Worm (Caenorhabditis elegans) whole organism, L2 larva: Measurements from ENCODE around the gene mrpl-42.

Source experiments
- R02D3.7 ChIP-seq: fragments of 150-350 bp; optimal IDR thresholded peaks from 2 replicates; lab custom pipeline; 2014; ENCODE audit warnings: missing biosample characterization, missing genetic modification characterization
- Y55F3AM.14 ChIP-seq: fragments of 200-800 bp; sonication (Bioruptor generic); optimal IDR thresholded peaks from 2 replicates; lab custom pipeline; 2018; ENCODE audit warnings: mild to moderate bottlenecking, missing genetic modification characterization, missing compliant biosample characterization
- ZK546.5 ChIP-seq: sonication (generic microtip); optimal IDR thresholded peaks from 2 replicates; lab custom pipeline; 2017; ENCODE audit warnings: missing biosample characterization, missing genetic modification characterization
- alr-1 ChIP-seq: fragments of 150-350 bp; optimal IDR thresholded peaks from 2 replicates; lab custom pipeline; 2014; ENCODE audit warnings: missing biosample characterization, missing genetic modification characterization
- aly-2 ChIP-seq: fragments of 150-350 bp; optimal IDR thresholded peaks from 2 replicates; lab custom pipeline; 2014; ENCODE audit warnings: missing biosample characterization, missing genetic modification characterization
- ama-1 ChIP-seq: fragments of 150-350 bp; optimal IDR thresholded peaks from 2 replicates; lab custom pipeline; 2018; ENCODE audit warnings: inconsistent platforms
- blmp-1 ChIP-seq: sonication (generic microtip); optimal IDR thresholded peaks from 2 replicates; lab custom pipeline; 2017; ENCODE audit warnings: missing genetic modification characterization, mild to moderate bottlenecking, missing compliant biosample characterization, antibody characterized with exemption, moderate library complexity; ENCODE audit not compliant: insufficient read depth
- ceh-16 ChIP-seq: fragments of 150-350 bp; optimal IDR thresholded peaks from 2 replicates; lab custom pipeline; 2014; ENCODE audit warnings: missing biosample characterization, missing genetic modification characterization
- ceh-82 ChIP-seq: fragments of 150-350 bp; optimal IDR thresholded peaks from 2 replicates; lab custom pipeline; 2014; ENCODE audit warnings: missing biosample characterization, missing genetic modification characterization
- crh-2 ChIP-seq: sonication (generic microtip); optimal IDR thresholded peaks from 2 replicates; lab custom pipeline; 2017; ENCODE audit warnings: missing biosample characterization, missing genetic modification characterization
- dmd-4 ChIP-seq: sonication (generic microtip); optimal IDR thresholded peaks from 2 replicates; lab custom pipeline; 2017; ENCODE audit warnings: missing biosample characterization, missing genetic modification characterization
- elt-1 ChIP-seq: fragments of 150-350 bp; optimal IDR thresholded peaks from 2 replicates; lab custom pipeline; 2014; ENCODE audit warnings: missing biosample characterization, missing genetic modification characterization
- elt-3 ChIP-seq: sonication (generic microtip); optimal IDR thresholded peaks from 2 replicates; lab custom pipeline; 2017; ENCODE audit warnings: missing biosample characterization, missing genetic modification characterization
- fos-1 ChIP-seq: fragments of 150-350 bp; optimal IDR thresholded peaks from 2 replicates; lab custom pipeline; 2014; ENCODE audit warnings: missing biosample characterization, missing genetic modification characterization
- gmeb-1 ChIP-seq: fragments of 150-350 bp; optimal IDR thresholded peaks from 2 replicates; lab custom pipeline; 2014; ENCODE audit warnings: missing biosample characterization, missing genetic modification characterization
- lin-11 ChIP-seq: fragments of 150-350 bp; sonication (generic microtip); optimal IDR thresholded peaks from 2 replicates; lab custom pipeline; 2014; ENCODE audit warnings: missing biosample characterization, missing genetic modification characterization, inconsistent platforms, mixed read lengths
- lin-13 ChIP-seq: fragments of 150-350 bp; optimal IDR thresholded peaks from 2 replicates; lab custom pipeline; 2014; ENCODE audit warnings: missing biosample characterization, missing genetic modification reagents, missing genetic modification characterization
- lsy-2 ChIP-seq, 2 experiments: fragments of 150-350 bp in 1 of 2; sonication (generic microtip) in 1 of 2; optimal IDR thresholded peaks; 2 replicates each; lab custom pipeline; 2014 to 2017; ENCODE audit warnings: missing biosample characterization in 2 of 2, missing genetic modification characterization in 2 of 2
- mab-5 ChIP-seq: fragments of 150-350 bp; optimal IDR thresholded peaks from 2 replicates; lab custom pipeline; 2014; ENCODE audit warnings: missing biosample characterization, missing genetic modification characterization
- mbf-1 ChIP-seq: sonication (generic microtip); optimal IDR thresholded peaks from 2 replicates; lab custom pipeline; 2017; ENCODE audit warnings: missing biosample characterization, missing genetic modification characterization
- nhr-10 ChIP-seq: sonication (generic microtip); optimal IDR thresholded peaks from 2 replicates; lab custom pipeline; 2017; ENCODE audit warnings: missing biosample characterization, missing genetic modification characterization
- nhr-11 ChIP-seq: fragments of 150-350 bp; optimal IDR thresholded peaks from 2 replicates; lab custom pipeline; 2014; ENCODE audit warnings: missing biosample characterization, missing genetic modification characterization
- nhr-12 ChIP-seq: fragments of 150-350 bp; optimal IDR thresholded peaks from 2 replicates; lab custom pipeline; 2014; ENCODE audit warnings: missing biosample characterization, missing genetic modification characterization
- nhr-129 ChIP-seq: fragments of 150-350 bp; optimal IDR thresholded peaks from 2 replicates; lab custom pipeline; 2014; ENCODE audit warnings: missing biosample characterization, missing genetic modification characterization
- nhr-21 ChIP-seq: fragments of 150-350 bp; optimal IDR thresholded peaks from 2 replicates; lab custom pipeline; 2014; ENCODE audit warnings: missing biosample characterization, missing genetic modification characterization
- nhr-23 ChIP-seq: fragments of 150-350 bp; optimal IDR thresholded peaks from 2 replicates; lab custom pipeline; 2014; ENCODE audit warnings: missing biosample characterization, missing genetic modification reagents, missing genetic modification characterization
- nhr-25 ChIP-seq: fragments of 150-350 bp; sonication (generic microtip); optimal IDR thresholded peaks from 3 replicates; lab custom pipeline; 2014; ENCODE audit warnings: missing biosample characterization, missing genetic modification characterization
- nhr-6 ChIP-seq: fragments of 150-350 bp; optimal IDR thresholded peaks from 2 replicates; lab custom pipeline; 2014; ENCODE audit warnings: missing biosample characterization, missing genetic modification characterization
- peb-1 ChIP-seq: fragments of 150-350 bp; optimal IDR thresholded peaks from 2 replicates; lab custom pipeline; 2014; ENCODE audit warnings: missing biosample characterization, missing genetic modification characterization
- sem-4 ChIP-seq: fragments of 150-350 bp; optimal IDR thresholded peaks from 2 replicates; lab custom pipeline; 2014; ENCODE audit warnings: missing biosample characterization, missing genetic modification reagents, missing genetic modification characterization
- skn-1 ChIP-seq: sonication (generic microtip); optimal IDR thresholded peaks from 2 replicates; lab custom pipeline; 2017; ENCODE audit warnings: missing biosample characterization, missing genetic modification characterization
- sma-3 ChIP-seq: sonication (generic microtip); optimal IDR thresholded peaks from 2 replicates; lab custom pipeline; 2016; ENCODE audit warnings: missing genetic modification reagents, missing genetic modification characterization, missing compliant biosample characterization
- sma-9 ChIP-seq, 2 experiments: fragments of 150-350 bp in 1 of 2; sonication (generic microtip) in 1 of 2; optimal IDR thresholded peaks; 2 replicates each; lab custom pipeline; 2014 to 2016; ENCODE audit warnings: missing genetic modification characterization in 2 of 2, mild to moderate bottlenecking in 1 of 2, missing biosample characterization in 1 of 2, missing compliant biosample characterization in 1 of 2, missing genetic modification reagents in 1 of 2, moderate library complexity in 1 of 2
- unc-39 ChIP-seq: fragments of 150-350 bp; optimal IDR thresholded peaks from 2 replicates; lab custom pipeline; 2014; ENCODE audit warnings: missing biosample characterization, missing genetic modification characterization
- unc-62 ChIP-seq: fragments of 150-350 bp; optimal IDR thresholded peaks from 2 replicates; lab custom pipeline; 2014; ENCODE audit warnings: missing biosample characterization, missing genetic modification reagents, missing genetic modification characterization
- zag-1 ChIP-seq: fragments of 150-350 bp; optimal IDR thresholded peaks from 2 replicates; lab custom pipeline; 2014; ENCODE audit warnings: missing biosample characterization, missing genetic modification characterization
- ztf-1 ChIP-seq: fragments of 200-800 bp; sonication (Bioruptor generic); conservative IDR thresholded peaks from 2 replicates; pipeline ENCODE4 v1.3.6; 2022; ENCODE audit warnings: missing genetic modification characterization, missing compliant biosample characterization
- ztf-11 ChIP-seq: sonication (generic microtip); optimal IDR thresholded peaks from 2 replicates; lab custom pipeline; 2017; ENCODE audit warnings: missing biosample characterization, missing genetic modification characterization
- ztf-4 ChIP-seq: fragments of 150-350 bp; optimal IDR thresholded peaks from 2 replicates; lab custom pipeline; 2014; ENCODE audit warnings: missing biosample characterization, missing genetic modification characterization

mrpl-42 gene

DNA sequence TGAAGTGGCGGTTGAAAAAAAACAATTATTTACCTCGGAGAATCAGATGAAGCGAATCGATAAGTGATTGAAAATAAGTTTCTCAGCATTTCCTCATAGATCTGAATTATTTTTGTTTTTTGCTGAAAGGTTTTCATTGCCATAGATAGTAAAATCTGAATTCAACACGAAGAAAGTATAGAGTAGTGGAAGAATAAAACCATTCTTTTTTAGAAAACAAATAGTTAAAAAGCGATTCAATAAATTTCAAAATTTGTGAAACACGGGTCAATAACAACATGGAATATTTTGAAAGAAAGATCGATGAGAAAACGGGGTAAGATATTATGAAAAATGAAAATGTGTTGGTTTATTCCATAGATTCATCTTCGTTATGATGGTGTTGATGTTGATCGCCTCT is at the start of gene mrpl-42:
TSS of gene mrpl-42 (minus strand) at position 101 of the 400 bp plus-strand sequence.
- no peak for TF ChIP-seq dmd-4 (tag; lab: Kevin White, UChicago)
- no peak for TF ChIP-seq fos-1
- no peak for TF ChIP-seq sma-3
- TF ChIP-seq crh-2 = no peak
- TF ChIP-seq sem-4 (tag; lab: Kevin White, UChicago) = no peak
- TF ChIP-seq skn-1 (tag; lab: Kevin White, UChicago) = no peak
- no peak for TF ChIP-seq unc-39 (tag; lab: Kevin White, UChicago)
- no peak for TF ChIP-seq elt-3 (tag; lab: Kevin White, UChicago)
- no peak for TF ChIP-seq lin-13 (GFP tag; lab: Kevin White, UChicago)
- TF ChIP-seq nhr-12 (tag; lab: Kevin White, UChicago) = no peak
- no peak for TF ChIP-seq nhr-10
- TF ChIP-seq nhr-25 (tag; lab: Kevin White, UChicago) = no peak
- no peak for TF ChIP-seq lsy-2 (tag; optimal IDR thresholded peaks at IDR 0.05; lab: Kevin White, UChicago)
- TF ChIP-seq nhr-6 (tag; lab: Kevin White, UChicago) = no peak
- TF ChIP-seq nhr-129 (tag; lab: Kevin White, UChicago) = no peak
- TF ChIP-seq Y55F3AM.14 (GFP tag; lab: Kevin White, UChicago) = no peak

- TF ChIP-seq sem-4 (tag; lab: Kevin White, UChicago) (no peak), skn-1 (tag; lab: Kevin White, UChicago) (no peak), Y55F3AM.14 (GFP tag; lab: Kevin White, UChicago) (no peak), ceh-82 (no peak), fos-1 (no peak), lsy-2 (tag; optimal IDR thresholded peaks at IDR 0.05; lab: Kevin White, UChicago) (no peak), crh-2 (no peak), ztf-11 (tag; lab: Kevin White, UChicago) (no peak), mab-5 (tag; lab: Kevin White, UChicago) (no peak), nhr-12 (tag; lab: Kevin White, UChicago) (no peak), ceh-16 (tag; lab: Kevin White, UChicago) (no peak), sma-3 (no peak), ZK546.5 (tag; lab: Kevin White, UChicago) (no peak), ztf-1 (GFP tag; lab: Robert Waterston, UW) (no peak), mbf-1 (tag; lab: Kevin White, UChicago) (no peak), elt-1 (tag; lab: Kevin White, UChicago) (no peak), unc-39 (tag; lab: Kevin White, UChicago) (no peak), gmeb-1 (tag; lab: Kevin White, UChicago) (no peak), sma-9 (GFP tag; optimal IDR thresholded peaks at IDR 0.05; lab: Kevin White, UChicago) (no peak), sma-9 (tag; optimal IDR thresholded peaks at IDR 0.05; lab: Kevin White, UChicago) (no peak), lin-13 (GFP tag; lab: Kevin White, UChicago) (no peak)
Measured at ce11 chrIV:9140172-9140805, 46.0 kb upstream of the mrpl-42 start.

- no peak for TF ChIP-seq unc-39 (tag; lab: Kevin White, UChicago)
- no peak for TF ChIP-seq elt-1 (tag; lab: Kevin White, UChicago)
- TF ChIP-seq alr-1 (tag; lab: Kevin White, UChicago) = no peak
- no peak for TF ChIP-seq gmeb-1 (tag; lab: Kevin White, UChicago)
- TF ChIP-seq ztf-4 (tag; lab: Kevin White, UChicago) = no peak
- no peak for TF ChIP-seq zag-1 (tag; lab: Kevin White, UChicago)
- TF ChIP-seq nhr-11 (tag; lab: Kevin White, UChicago) = no peak
- TF ChIP-seq, all 48 proteins: peak for 0
Measured at ce11 chrIV:9135377-9135776, 41.1 kb upstream of the mrpl-42 start, which contains the start of gene delm-1. Gene delm-1 (minus strand): TSS chrIV:9135477.

ce11 chrIV:9130605-9131004 is 36.3 kb upstream of the mrpl-42 start:
- TF ChIP-seq nhr-23 (no peak), sem-4 (tag; lab: Kevin White, UChicago) (no peak), mbf-1 (tag; lab: Kevin White, UChicago) (no peak), blmp-1 (tag; lab: Kevin White, UChicago) (no peak), nhr-129 (tag; lab: Kevin White, UChicago) (no peak), nhr-11 (tag; lab: Kevin White, UChicago) (no peak), mab-5 (tag; lab: Kevin White, UChicago) (no peak)

DNA sequence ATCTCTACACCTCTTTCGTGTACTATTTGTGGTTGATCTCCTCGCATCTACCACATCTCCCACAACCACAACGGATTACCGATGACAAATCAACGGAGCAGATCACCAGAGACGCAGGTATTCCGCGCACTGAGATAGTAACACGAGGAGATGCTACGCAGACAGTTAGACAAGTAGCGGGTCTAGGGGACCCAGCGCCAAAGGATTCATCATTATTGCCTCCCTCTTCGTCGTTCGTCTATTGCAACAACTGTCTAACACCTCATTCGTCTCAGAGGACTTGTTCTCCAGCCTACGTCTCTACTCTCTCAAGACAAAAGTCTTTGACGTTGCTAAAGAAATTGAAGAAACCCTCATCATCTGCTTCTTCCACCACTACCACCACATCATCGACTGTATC is 27.3 kb upstream of the mrpl-42 start:
- TF ChIP-seq ztf-4 (tag; lab: Kevin White, UChicago) (no peak), unc-39 (tag; lab: Kevin White, UChicago) (no peak), elt-3 (tag; lab: Kevin White, UChicago) (no peak), aly-2 (no peak), ztf-1 (GFP tag; lab: Robert Waterston, UW) (no peak), nhr-25 (tag; lab: Kevin White, UChicago) (peak; percentile 49), mbf-1 (tag; lab: Kevin White, UChicago) (no peak), nhr-6 (tag; lab: Kevin White, UChicago) (no peak), crh-2 (no peak), alr-1 (tag; lab: Kevin White, UChicago) (no peak), ama-1 (no peak), unc-62 (GFP tag; lab: Kevin White, UChicago) (no peak), sma-3 (peak; percentile 71), sem-4 (tag; lab: Kevin White, UChicago) (no peak), nhr-21 (tag; lab: Kevin White, UChicago) (peak; percentile 67), skn-1 (tag; lab: Kevin White, UChicago) (no peak), ceh-82 (no peak), blmp-1 (tag; lab: Kevin White, UChicago) (peak; percentile 48), nhr-12 (tag; lab: Kevin White, UChicago) (no peak), lin-13 (GFP tag; lab: Kevin White, UChicago) (no peak), peb-1 (no peak), fos-1 (peak; percentile 69), R02D3.7 (tag; lab: Kevin White, UChicago) (no peak), nhr-11 (tag; lab: Kevin White, UChicago) (no peak), lin-11 (tag; lab: Kevin White, UChicago) (no peak)
